Fruit fly (Drosophila melanogaster) whole organism, prepupa: ENCODE data around the gene Mnn1.

ENCODE experiments used
- CG11294 ChIP-seq: fragments of 200-800 bp; sonication (Bioruptor generic); IDR thresholded peaks from 2 replicates; pipeline ENCODE4 v1.3.6; 2022; ENCODE audit warnings: missing biosample characterization, missing genetic modification characterization
- CG6854 ChIP-seq: fragments of 200-800 bp; sonication (Bioruptor generic); optimal IDR thresholded peaks from 2 replicates; lab custom pipeline; 2017; ENCODE audit warnings: missing biosample characterization, mild to moderate bottlenecking, missing genetic modification characterization
- Hr4 ChIP-seq: fragments of 200-800 bp; sonication (Bioruptor generic); optimal IDR thresholded peaks from 3 replicates; lab custom pipeline; 2016; ENCODE audit warnings: missing biosample characterization, missing genetic modification characterization
- dac ChIP-seq: fragments of 200-800 bp; sonication (Bioruptor generic); optimal IDR thresholded peaks from 2 replicates; lab custom pipeline; 2017; ENCODE audit warnings: missing biosample characterization, mild to moderate bottlenecking, missing genetic modification characterization

dm6 chr2L:7011962-7012361, 44.1 kb upstream of the Mnn1 start, which contains the start of gene CG43321:
- no peak for TF ChIP-seq dac (GFP tag; lab: Kevin White, UChicago)
- TF ChIP-seq CG6854, result no peak
- TF ChIP-seq Hr4 (GFP tag; lab: Kevin White, UChicago), result no peak
- no peak for TF ChIP-seq CG11294
